Worm (Caenorhabditis elegans): ENCODE measurements around the gene sulp-8.

DNA sequence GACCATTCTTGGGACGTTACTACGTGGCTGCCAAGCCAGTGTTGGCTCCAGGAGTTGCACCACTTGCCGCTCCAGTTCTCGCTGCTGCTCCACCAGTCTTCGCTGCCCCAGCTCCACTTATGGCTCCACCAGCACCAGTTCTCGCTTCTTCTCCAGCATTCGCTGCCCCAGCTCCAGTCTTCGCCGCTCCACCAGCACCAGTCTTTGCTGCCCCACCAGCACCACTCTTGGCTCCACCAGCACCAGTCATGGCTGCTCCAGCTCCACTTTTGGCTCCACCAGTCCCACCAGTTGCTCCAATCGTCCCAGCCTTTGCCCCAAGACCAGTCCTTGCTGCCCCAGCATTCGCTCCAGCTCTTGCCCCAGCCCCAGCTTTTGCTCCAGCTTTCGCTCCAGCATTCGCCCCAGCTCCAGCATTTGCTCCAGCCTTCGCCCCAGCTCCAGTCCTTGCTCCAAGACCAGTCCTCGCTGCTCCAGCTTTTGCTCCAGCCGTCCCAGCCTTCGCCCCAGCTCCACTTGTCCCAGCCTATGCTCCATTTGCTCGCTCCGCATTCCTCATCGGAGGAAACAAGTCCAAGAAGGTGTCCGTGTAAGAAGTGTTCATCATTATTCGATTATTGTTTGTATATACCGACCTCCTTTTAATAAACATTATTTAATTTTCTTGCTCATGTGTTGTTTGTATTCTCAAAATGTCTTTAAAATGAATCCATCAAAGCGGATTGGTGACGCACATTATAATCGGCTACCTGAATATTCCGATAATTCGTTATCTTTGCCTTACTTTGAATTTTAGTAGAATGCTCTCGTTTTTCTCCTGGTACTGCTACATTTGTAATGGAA is 47.6 kb downstream of the sulp-8 start, which contains the start of gene T06E4.7:
- no peak for TF ChIP-seq dao-5 (tag; optimal IDR thresholded peaks at IDR 0.05)
- TF ChIP-seq him-1 (tag; optimal IDR thresholded peaks at IDR 0.05) = no peak
- TF ChIP-seq W03F9.2 (tag; optimal IDR thresholded peaks at IDR 0.05) = no peak

Measured in whole organism, L4/young adult.